Worm (Caenorhabditis elegans) whole organism, L1 larva: ENCODE data around the gene C02E7.6.

ENCODE experiments used
- aly-2 ChIP-seq: fragments of 150-350 bp; optimal IDR thresholded peaks from 2 replicates; lab custom pipeline; 2014; ENCODE audit warnings: missing biosample characterization, missing genetic modification characterization
- ceh-63 ChIP-seq: fragments of 200-800 bp; sonication (Bioruptor generic); optimal IDR thresholded peaks from 2 replicates; lab custom pipeline; 2018; ENCODE audit warnings: mild to moderate bottlenecking, missing genetic modification characterization, missing compliant biosample characterization
- fkh-10 ChIP-seq: sonication (generic microtip); optimal IDR thresholded peaks from 2 replicates; lab custom pipeline; 2017; ENCODE audit warnings: missing biosample characterization, missing genetic modification reagents, missing genetic modification characterization
- fkh-8 ChIP-seq: sonication (generic microtip); optimal IDR thresholded peaks from 2 replicates; lab custom pipeline; 2016; ENCODE audit warnings: mild to moderate bottlenecking, missing genetic modification characterization, missing compliant biosample characterization
- nhr-12 ChIP-seq: sonication (generic microtip); optimal IDR thresholded peaks from 2 replicates; lab custom pipeline; 2017; ENCODE audit warnings: missing biosample characterization, missing genetic modification characterization
- nhr-237 ChIP-seq: fragments of 150-350 bp; optimal IDR thresholded peaks from 2 replicates; lab custom pipeline; 2014; ENCODE audit warnings: missing biosample characterization, missing genetic modification characterization
- snpc-4 ChIP-seq: fragments of 150-350 bp; optimal IDR thresholded peaks from 2 replicates; lab custom pipeline; 2014; ENCODE audit warnings: missing biosample characterization, missing genetic modification characterization
- ztf-11 ChIP-seq, 2 experiments: sonication (generic microtip); optimal IDR thresholded peaks; 2 replicates each; lab custom pipeline; 2016 to 2017; ENCODE audit warnings: missing genetic modification characterization in 2 of 2, missing biosample characterization in 1 of 2, missing compliant biosample characterization in 1 of 2

DNA sequence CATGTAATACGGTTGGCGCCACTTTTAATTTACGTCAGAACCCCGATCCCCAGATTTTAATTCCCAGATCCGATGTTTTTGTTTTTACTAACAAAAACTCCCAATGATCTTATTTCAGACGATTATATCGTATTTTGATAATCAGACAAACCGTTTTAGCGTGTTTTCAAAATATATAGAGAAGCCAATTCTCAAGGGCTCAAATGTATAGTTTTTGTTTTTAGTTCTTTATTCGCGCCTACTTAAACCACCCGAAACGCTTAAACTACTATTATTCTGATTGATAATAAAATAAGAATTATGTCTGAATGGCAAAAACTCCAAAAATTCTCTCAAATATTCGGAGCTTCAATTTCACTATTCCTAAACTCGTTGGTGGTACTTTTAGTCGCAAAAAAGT, 37.5 kb downstream of the C02E7.6 start, which contains the start of gene str-208:
- TF ChIP-seq ztf-11 (tag; optimal IDR thresholded peaks at IDR 0.05; lab: Kevin White, UChicago): no peak
- no peak for TF ChIP-seq fkh-10 (GFP tag; lab: Kevin White, UChicago)
- no peak for TF ChIP-seq nhr-237 (tag; lab: Kevin White, UChicago)
- no peak for TF ChIP-seq nhr-12 (tag; lab: Kevin White, UChicago)
- TF ChIP-seq ceh-63 (GFP tag; lab: Kevin White, UChicago): no peak
- TF ChIP-seq aly-2 (tag; lab: Kevin White, UChicago): no peak
- no peak for TF ChIP-seq fkh-8
- no peak for TF ChIP-seq snpc-4 (tag; lab: Kevin White, UChicago)
